Worm (Caenorhabditis elegans) whole organism, young adult: ENCODE results near the gene R160.10.

ENCODE experiments used
- F23B12.7 ChIP-seq: sonication (generic microtip); optimal IDR thresholded peaks from 2 replicates; lab custom pipeline; 2017; ENCODE audit warnings: missing genetic modification characterization, mild to moderate bottlenecking, missing compliant biosample characterization, antibody characterized with exemption, moderate library complexity; ENCODE audit not compliant: insufficient read depth
- F52B5.7 ChIP-seq: sonication (generic microtip); optimal IDR thresholded peaks from 2 replicates; lab custom pipeline; 2016; ENCODE audit warnings: mild to moderate bottlenecking, missing genetic modification characterization, missing compliant biosample characterization
- ZK185.1 ChIP-seq: sonication (generic microtip); optimal IDR thresholded peaks from 2 replicates; lab custom pipeline; 2016; ENCODE audit warnings: mild to moderate bottlenecking, missing genetic modification characterization, missing compliant biosample characterization; ENCODE audit not compliant: poor library complexity, severe bottlenecking
- dpl-1 ChIP-seq: fragments of 150-350 bp; optimal IDR thresholded peaks from 2 replicates; lab custom pipeline; 2014; ENCODE audit warnings: missing biosample characterization, missing genetic modification reagents, missing genetic modification characterization
- fkh-3 ChIP-seq: sonication (generic microtip); optimal IDR thresholded peaks from 2 replicates; lab custom pipeline; 2016; ENCODE audit warnings: mild to moderate bottlenecking, missing genetic modification characterization, missing compliant biosample characterization
- madf-6 ChIP-seq: fragments of 200-800 bp; sonication (Bioruptor generic); IDR thresholded peaks from 2 replicates; pipeline ENCODE4 v1.3.6; 2022; ENCODE audit warnings: missing genetic modification reagents, missing genetic modification characterization, missing compliant biosample characterization
- snpc-4 ChIP-seq, 5 experiments: fragments of 150-350 bp in 1 of 5; sonication (generic microtip) in 4 of 5; optimal IDR thresholded peaks; 2 replicates each; lab custom pipeline; 2014 to 2018; ENCODE audit warnings: missing genetic modification characterization in 5 of 5, missing biosample characterization in 3 of 5, antibody characterized with exemption in 2 of 5, mild to moderate bottlenecking in 2 of 5, missing compliant biosample characterization in 2 of 5, missing genotype in 2 of 5, moderate library complexity in 2 of 5, missing genetic modification reagents in 1 of 5
- ztf-26 ChIP-seq: sonication (generic microtip); optimal IDR thresholded peaks from 2 replicates; lab custom pipeline; 2017; ENCODE audit warnings: missing genetic modification characterization, missing compliant biosample characterization

ce11 chrX:4363200-4363599 lies 4.1 kb downstream of the R160.10 start, which contains the start of gene F14H12.17:
- no peak for TF ChIP-seq dpl-1 (GFP tag; lab: Kevin White, UChicago)
- no peak for TF ChIP-seq ztf-26 (tag; lab: Kevin White, UChicago)
- TF ChIP-seq madf-6, result no peak
- TF ChIP-seq F23B12.7 (tag; lab: Kevin White, UChicago), result no peak
- TF ChIP-seq snpc-4 (GFP tag; optimal IDR thresholded peaks at IDR 0.05; lab: Kevin White, UChicago), result no peak
- TF ChIP-seq snpc-4 (tag; optimal IDR thresholded peaks at IDR 0.05; lab: Kevin White, UChicago), result no peak
- TF ChIP-seq F52B5.7 (tag; lab: Kevin White, UChicago), result no peak
- no peak for TF ChIP-seq fkh-3 (tag; lab: Kevin White, UChicago)
- no peak for TF ChIP-seq ZK185.1 (tag; lab: Kevin White, UChicago)
